Worm (Caenorhabditis elegans): ENCODE measurements around the gene pyr-1.

DNA sequence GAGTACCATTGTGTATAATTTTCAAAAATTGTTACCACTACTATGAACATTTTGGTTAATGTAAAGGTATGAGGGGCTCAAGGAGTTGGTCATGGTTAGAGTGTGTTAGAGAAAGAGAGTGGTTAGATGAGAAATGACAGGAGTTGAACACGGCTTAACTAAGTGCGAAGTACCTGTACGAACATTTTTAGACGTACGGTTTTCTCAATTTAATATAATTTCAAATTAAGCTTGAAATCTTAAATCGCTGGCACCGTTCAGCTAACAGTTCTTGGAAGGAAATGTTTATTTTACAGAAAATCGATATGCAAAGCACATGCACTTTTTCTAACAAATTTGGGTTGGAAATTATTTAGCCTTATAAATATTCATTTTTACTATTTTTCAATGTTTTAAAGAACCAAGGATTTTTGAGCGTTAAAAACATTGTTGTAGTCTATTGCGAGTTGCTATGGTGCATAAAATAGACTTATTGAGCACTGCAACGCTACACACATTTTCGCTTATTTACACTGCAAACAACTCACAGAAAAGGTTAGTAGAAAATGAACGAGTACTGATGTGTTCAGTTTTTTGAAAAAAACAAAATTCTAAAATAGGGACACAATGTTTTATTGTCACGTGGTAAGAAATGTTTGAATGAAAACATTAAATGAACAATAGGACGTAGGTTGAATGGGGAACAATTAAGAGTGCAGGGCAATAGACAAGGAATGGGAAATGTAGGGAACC lies 50.9 kb downstream of the pyr-1 start, which contains the start of gene sphk-1:
- TF ChIP-seq ets-7 (tag; optimal IDR thresholded peaks at IDR 0.05) (no peak), scrt-1 (GFP tag; IDR thresholded peaks at IDR 0.05) (no peak), ceh-36 (tag; optimal IDR thresholded peaks at IDR 0.05) (no peak), B0310.2 (tag; optimal IDR thresholded peaks at IDR 0.05) (no peak), pes-1 (GFP tag; IDR thresholded peaks at IDR 0.05) (no peak), ama-1 (optimal IDR thresholded peaks at IDR 0.05) (no peak), hnd-1 (tag; optimal IDR thresholded peaks at IDR 0.05) (no peak), aly-1 (tag; optimal IDR thresholded peaks at IDR 0.05) (no peak), flt-1 (GFP tag; IDR thresholded peaks at IDR 0.05) (no peak)

Data from whole organism, early embryonic.